Worm (Caenorhabditis elegans): Measurements from ENCODE around the gene skih-2.
A peak's percentile ranks its signal among the peaks of the same experiment; 100 is the strongest.

skih-2 gene

ce11 chrIV:11124674-11125073 is 17.5 kb downstream of the skih-2 start, which contains the start of gene spo-11:
Gene spo-11, minus strand, starts transcription at chrIV:11124862.
- TF ChIP-seq lin-39 (tag; optimal IDR thresholded peaks at IDR 0.05) (no peak), nhr-12 (tag; optimal IDR thresholded peaks at IDR 0.05) (no peak), sea-2 (GFP tag; optimal IDR thresholded peaks at IDR 0.05) (no peak), mml-1 (tag; optimal IDR thresholded peaks at IDR 0.05) (no peak)

DNA sequence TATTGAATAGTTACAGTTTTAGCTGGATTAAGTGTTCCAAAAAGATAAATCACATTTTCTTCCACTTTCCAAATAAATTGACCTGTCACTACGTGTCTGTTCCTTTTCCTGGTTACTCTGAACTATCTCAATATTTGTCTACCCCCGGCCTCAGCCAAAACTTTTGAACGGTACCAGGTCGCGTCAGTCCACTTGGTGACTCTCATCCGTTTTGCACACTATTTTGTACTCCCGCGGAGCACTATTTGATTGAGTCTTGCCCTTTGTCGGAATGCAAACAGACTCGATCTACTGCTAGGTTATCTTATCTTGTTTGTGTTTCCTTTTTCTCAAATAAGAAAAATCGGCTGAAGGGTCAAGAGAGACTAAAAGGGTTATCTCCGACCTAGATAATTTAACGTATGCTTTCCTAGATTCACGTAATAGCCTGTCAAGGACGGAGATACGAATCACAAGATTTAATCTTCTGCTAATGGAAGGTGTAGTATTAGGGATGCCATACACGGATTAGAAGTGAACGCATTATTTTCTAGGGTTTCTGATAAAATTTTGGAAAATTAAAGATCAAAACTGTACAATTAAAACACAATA is 22.1 kb downstream of the skih-2 start:
- peak in 1 of 3 experiments; percentile 29 for TF ChIP-seq elt-3 (tag; optimal IDR thresholded peaks at IDR 0.05)
- TF ChIP-seq elt-1 (tag; optimal IDR thresholded peaks at IDR 0.05) = peak; percentile 92
- TF ChIP-seq R02D3.7 (tag; optimal IDR thresholded peaks at IDR 0.05) = no peak
- TF ChIP-seq nhr-25 (tag; optimal IDR thresholded peaks at IDR 0.05) = peak; percentile 58
- TF ChIP-seq nhr-23 (tag; optimal IDR thresholded peaks at IDR 0.05) = peak; percentile 82
- peak; percentile 76 for TF ChIP-seq pha-4 (tag; optimal IDR thresholded peaks at IDR 0.05)
- peak; percentile 5 for TF ChIP-seq nfya-1 (tag; optimal IDR thresholded peaks at IDR 0.05; ENCODE audit: insufficient read depth)
- TF ChIP-seq fkh-2 (tag; optimal IDR thresholded peaks at IDR 0.05) = no peak
- TF ChIP-seq ama-1 (optimal IDR thresholded peaks at IDR 0.05) = peak; percentile 36

- TF ChIP-seq elt-3 (tag; optimal IDR thresholded peaks at IDR 0.05) = no peak
- no peak for TF ChIP-seq fkh-2 (tag; optimal IDR thresholded peaks at IDR 0.05)
- TF ChIP-seq nhr-25 (tag; optimal IDR thresholded peaks at IDR 0.05) = peak; percentile 41
- no peak for TF ChIP-seq sea-2 (GFP tag; optimal IDR thresholded peaks at IDR 0.05)
- TF ChIP-seq zag-1 (tag; optimal IDR thresholded peaks at IDR 0.05) = peak; percentile 50
- no peak for TF ChIP-seq daf-12 (tag; optimal IDR thresholded peaks at IDR 0.05)
- no peak for TF ChIP-seq ZK546.5 (tag; optimal IDR thresholded peaks at IDR 0.05)
- TF ChIP-seq ceh-82 (tag; optimal IDR thresholded peaks at IDR 0.05) = no peak
- no peak for TF ChIP-seq ceh-16 (tag; optimal IDR thresholded peaks at IDR 0.05)
- TF ChIP-seq pha-4 (tag; optimal IDR thresholded peaks at IDR 0.05) = peak; percentile 94
- peak; percentile 86 for TF ChIP-seq jun-1 (tag; optimal IDR thresholded peaks at IDR 0.05)
- TF ChIP-seq nhr-43 (tag; optimal IDR thresholded peaks at IDR 0.05; ENCODE audit: poor library complexity, severe bottlenecking) = peak; percentile 50
- TF ChIP-seq unc-39 (tag; optimal IDR thresholded peaks at IDR 0.05) = no peak
- no peak for TF ChIP-seq nhr-67 (tag; optimal IDR thresholded peaks at IDR 0.05)
- TF ChIP-seq ceh-28 (tag; optimal IDR thresholded peaks at IDR 0.05) = peak; percentile 79
- TF ChIP-seq aly-2 (tag; optimal IDR thresholded peaks at IDR 0.05) = no peak
- TF ChIP-seq nhr-11 (tag; optimal IDR thresholded peaks at IDR 0.05) = peak; percentile 18
- TF ChIP-seq skn-1 (tag; optimal IDR thresholded peaks at IDR 0.05) = peak; percentile 76
- no peak for TF ChIP-seq mml-1 (tag; optimal IDR thresholded peaks at IDR 0.05)
- no peak for TF ChIP-seq ztf-4 (tag; optimal IDR thresholded peaks at IDR 0.05)
- peak; percentile 62 for TF ChIP-seq pqm-1 (tag; optimal IDR thresholded peaks at IDR 0.05)
- no peak for TF ChIP-seq eor-1 (tag; optimal IDR thresholded peaks at IDR 0.05)
- TF ChIP-seq ztf-11 (tag; optimal IDR thresholded peaks at IDR 0.05) = no peak
- peak; percentile 84 for TF ChIP-seq mdl-1 (tag; optimal IDR thresholded peaks at IDR 0.05)
- TF ChIP-seq fkh-10 (GFP tag; optimal IDR thresholded peaks at IDR 0.05) = peak; percentile 49
- TF ChIP-seq tbx-2 (tag; optimal IDR thresholded peaks at IDR 0.05) = peak; percentile 71
- peak; percentile 23 for TF ChIP-seq snpc-4 (tag; optimal IDR thresholded peaks at IDR 0.05)
- peak; percentile 92 for TF ChIP-seq lin-15B (tag; optimal IDR thresholded peaks at IDR 0.05)
- TF ChIP-seq nhr-237 (tag; optimal IDR thresholded peaks at IDR 0.05) = no peak
- peak; percentile 97 for TF ChIP-seq lin-39 (tag; optimal IDR thresholded peaks at IDR 0.05)
- peak; percentile 42 for TF ChIP-seq ama-1 (optimal IDR thresholded peaks at IDR 0.05)
- TF ChIP-seq egl-5 (tag; optimal IDR thresholded peaks at IDR 0.05) = peak; percentile 92
- no peak for TF ChIP-seq fos-1 (tag; optimal IDR thresholded peaks at IDR 0.05)
- TF ChIP-seq nhr-12 (tag; optimal IDR thresholded peaks at IDR 0.05) = no peak
- peak; percentile 37 for TF ChIP-seq elt-1 (tag; optimal IDR thresholded peaks at IDR 0.05)
- TF ChIP-seq elt-2 (tag; optimal IDR thresholded peaks at IDR 0.05) = peak; percentile 81
- TF ChIP-seq nfya-1 (tag; optimal IDR thresholded peaks at IDR 0.05; ENCODE audit: insufficient read depth) = peak; percentile 100
- TF ChIP-seq hmg-11 (tag; optimal IDR thresholded peaks at IDR 0.05) = peak; percentile 89
- no peak for TF ChIP-seq ceh-9 (tag; optimal IDR thresholded peaks at IDR 0.05)
- peak; percentile 78 for TF ChIP-seq R02D3.7 (tag; optimal IDR thresholded peaks at IDR 0.05)
- TF ChIP-seq nhr-77 (tag; optimal IDR thresholded peaks at IDR 0.05) = no peak
- no peak for TF ChIP-seq nhr-76 (tag; optimal IDR thresholded peaks at IDR 0.05)
- peak; percentile 97 for TF ChIP-seq lsy-12 (tag; optimal IDR thresholded peaks at IDR 0.05)
- peak; percentile 25 for TF ChIP-seq egl-27 (tag; optimal IDR thresholded peaks at IDR 0.05)
- no peak for TF ChIP-seq nhr-28 (tag; optimal IDR thresholded peaks at IDR 0.05)
- TF ChIP-seq nhr-23 (tag; optimal IDR thresholded peaks at IDR 0.05) = peak; percentile 92
- no peak for TF ChIP-seq unc-62 (GFP tag; optimal IDR thresholded peaks at IDR 0.05)
Measured at ce11 chrIV:11118837-11119491, 23.2 kb downstream of the skih-2 start, which contains the start of the genes imp-2 and enpl-1. Gene imp-2, minus strand, starts transcription at chrIV:11118887. Gene enpl-1, plus strand, starts transcription at chrIV:11119298.
